Worm (Caenorhabditis elegans) whole organism, L2 larva: Measurements from ENCODE around the gene nos-2.

ENCODE experiments used
- ZK546.5 ChIP-seq: sonication (generic microtip); optimal IDR thresholded peaks from 2 replicates; lab custom pipeline; 2017; ENCODE audit warnings: missing biosample characterization, missing genetic modification characterization
- ceh-16 ChIP-seq: fragments of 150-350 bp; optimal IDR thresholded peaks from 2 replicates; lab custom pipeline; 2014; ENCODE audit warnings: missing biosample characterization, missing genetic modification characterization
- elt-1 ChIP-seq: fragments of 150-350 bp; optimal IDR thresholded peaks from 2 replicates; lab custom pipeline; 2014; ENCODE audit warnings: missing biosample characterization, missing genetic modification characterization
- lsy-2 ChIP-seq, 2 experiments: fragments of 150-350 bp in 1 of 2; sonication (generic microtip) in 1 of 2; optimal IDR thresholded peaks; 2 replicates each; lab custom pipeline; 2014 to 2017; ENCODE audit warnings: missing biosample characterization in 2 of 2, missing genetic modification characterization in 2 of 2
- mbf-1 ChIP-seq: sonication (generic microtip); optimal IDR thresholded peaks from 2 replicates; lab custom pipeline; 2017; ENCODE audit warnings: missing biosample characterization, missing genetic modification characterization
- mdl-1 ChIP-seq, 2 experiments: fragments of 150-350 bp in 1 of 2; sonication (generic microtip) in 1 of 2; optimal IDR thresholded peaks; 2 replicates each; lab custom pipeline; 2017; ENCODE audit warnings: missing biosample characterization in 2 of 2, missing genetic modification characterization in 2 of 2
- nhr-11 ChIP-seq: fragments of 150-350 bp; optimal IDR thresholded peaks from 2 replicates; lab custom pipeline; 2014; ENCODE audit warnings: missing biosample characterization, missing genetic modification characterization
- nhr-129 ChIP-seq: fragments of 150-350 bp; optimal IDR thresholded peaks from 2 replicates; lab custom pipeline; 2014; ENCODE audit warnings: missing biosample characterization, missing genetic modification characterization
- unc-62 ChIP-seq: fragments of 150-350 bp; optimal IDR thresholded peaks from 2 replicates; lab custom pipeline; 2014; ENCODE audit warnings: missing biosample characterization, missing genetic modification reagents, missing genetic modification characterization
- zag-1 ChIP-seq: fragments of 150-350 bp; optimal IDR thresholded peaks from 2 replicates; lab custom pipeline; 2014; ENCODE audit warnings: missing biosample characterization, missing genetic modification characterization

ce11 chrII:7054987-7055386 lies 10.4 kb upstream of the nos-2 start, which contains the start of gene ZK1127.3:
- TF ChIP-seq ZK546.5 (no peak), nhr-11 (tag; lab: Kevin White, UChicago) (no peak), zag-1 (tag; lab: Kevin White, UChicago) (no peak), unc-62 (GFP tag; lab: Kevin White, UChicago) (no peak), lsy-2 (tag; optimal IDR thresholded peaks at IDR 0.05; lab: Kevin White, UChicago) (no peak), mbf-1 (tag; lab: Kevin White, UChicago) (no peak), mdl-1 (tag; optimal IDR thresholded peaks at IDR 0.05; lab: Kevin White, UChicago) (no peak), elt-1 (no peak), ceh-16 (tag; lab: Kevin White, UChicago) (no peak), nhr-129 (tag; lab: Kevin White, UChicago) (no peak)
